Fruit fly (Drosophila melanogaster) whole organism, embryonic: ENCODE data around the gene GluProRS.

Experiments used
- Atf-2 ChIP-seq: fragments of 200-800 bp; sonication (Bioruptor generic); optimal IDR thresholded peaks from 2 replicates; lab custom pipeline; 2016; ENCODE audit warnings: missing biosample characterization, missing genetic modification characterization
- CG14667 ChIP-seq: fragments of 200-800 bp; sonication (Bioruptor generic); IDR thresholded peaks from 2 replicates; pipeline ENCODE4 v1.3.6; 2022; ENCODE audit warnings: missing biosample characterization, missing genetic modification characterization
- CG15601 ChIP-seq: fragments of 200-800 bp; sonication (Bioruptor generic); optimal IDR thresholded peaks from 3 replicates; lab custom pipeline; 2019; ENCODE audit warnings: missing biosample characterization, mild to moderate bottlenecking, missing genetic modification characterization, moderate library complexity
- CG1792 ChIP-seq: fragments of 200-800 bp; sonication (Bioruptor generic); optimal IDR thresholded peaks from 2 replicates; lab custom pipeline; 2016; ENCODE audit warnings: missing biosample characterization, missing genetic modification characterization
- CG18476 ChIP-seq: fragments of 200-800 bp; sonication (Bioruptor generic); optimal IDR thresholded peaks from 2 replicates; lab custom pipeline; 2016; ENCODE audit warnings: missing biosample characterization, mild to moderate bottlenecking, missing genetic modification characterization
- CG18599 ChIP-seq: fragments of 200-800 bp; sonication (Bioruptor generic); optimal IDR thresholded peaks from 3 replicates; lab custom pipeline; 2017; ENCODE audit warnings: missing biosample characterization, missing genetic modification characterization, mild to moderate bottlenecking, moderate library complexity, missing genetic modification reagents
- CG2129 ChIP-seq: fragments of 200-800 bp; sonication (Bioruptor generic); IDR thresholded peaks from 2 replicates; pipeline ENCODE4 v1.3.6; 2022; ENCODE audit warnings: missing biosample characterization, missing genetic modification characterization; ENCODE audit not compliant: partially characterized antibody
- CG2199 ChIP-seq: fragments of 200-800 bp; sonication (Bioruptor generic); IDR thresholded peaks from 3 replicates; pipeline ENCODE4 v1.3.6; 2022; ENCODE audit warnings: missing biosample characterization, missing genetic modification characterization
- CG2678 ChIP-seq: fragments of 200-800 bp; sonication (Bioruptor generic); optimal IDR thresholded peaks from 3 replicates; lab custom pipeline; 2019; ENCODE audit warnings: missing biosample characterization, mild to moderate bottlenecking, missing genetic modification characterization, moderate library complexity
- CG33213 ChIP-seq: fragments of 200-800 bp; sonication (Bioruptor generic); optimal IDR thresholded peaks from 3 replicates; lab custom pipeline; 2016; ENCODE audit warnings: missing biosample characterization, missing genetic modification characterization
- CG3847 ChIP-seq: fragments of 200-800 bp; sonication (Bioruptor generic); IDR thresholded peaks from 2 replicates; pipeline ENCODE4 v1.3.6; 2022; ENCODE audit warnings: missing biosample characterization, missing genetic modification characterization
- CG5180 ChIP-seq: fragments of 200-800 bp; sonication (Bioruptor generic); optimal IDR thresholded peaks from 3 replicates; lab custom pipeline; 2017; ENCODE audit warnings: missing biosample characterization, missing genetic modification characterization, mild to moderate bottlenecking, moderate library complexity, missing genetic modification reagents
- CG6654 ChIP-seq: fragments of 200-800 bp; sonication (Bioruptor generic); optimal IDR thresholded peaks from 2 replicates; lab custom pipeline; 2017; ENCODE audit warnings: missing biosample characterization, mild to moderate bottlenecking, missing genetic modification characterization
- CG7987 ChIP-seq: fragments of 200-800 bp; sonication (Bioruptor generic); optimal IDR thresholded peaks from 2 replicates; lab custom pipeline; 2018; ENCODE audit warnings: missing biosample characterization, mild to moderate bottlenecking, missing genetic modification characterization, moderate library complexity
- Dll ChIP-seq: fragments of 200-800 bp; sonication (Bioruptor generic); IDR thresholded peaks from 4 replicates; pipeline ENCODE4 v1.3.6; 2022; ENCODE audit warnings: missing biosample characterization, missing genetic modification characterization; ENCODE audit not compliant: partially characterized antibody
- ERR ChIP-seq: fragments of 200-800 bp; sonication (Bioruptor generic); optimal IDR thresholded peaks from 2 replicates; lab custom pipeline; 2016; ENCODE audit warnings: missing biosample characterization, missing genetic modification characterization
- Gug ChIP-seq: fragments of 200-800 bp; sonication (Bioruptor generic); IDR thresholded peaks from 4 replicates; pipeline ENCODE4 v1.3.6; 2022; ENCODE audit warnings: missing biosample characterization, missing genetic modification characterization
- Hr39 ChIP-seq: fragments of >200 bp; optimal IDR thresholded peaks from 2 replicates; lab custom pipeline; 2017
- MTF-1 ChIP-seq: fragments of 200-800 bp; sonication (Bioruptor generic); optimal IDR thresholded peaks from 2 replicates; lab custom pipeline; 2018; ENCODE audit warnings: missing biosample characterization, mild to moderate bottlenecking, missing genetic modification characterization, borderline replicate concordance
- Meics ChIP-seq: fragments of 200-800 bp; sonication (Bioruptor generic); optimal IDR thresholded peaks from 2 replicates; lab custom pipeline; 2017; ENCODE audit warnings: missing biosample characterization, mild to moderate bottlenecking, missing genetic modification characterization
- Poxn ChIP-seq: fragments of 200-800 bp; sonication (Bioruptor generic); IDR thresholded peaks from 2 replicates; pipeline ENCODE4 v1.3.6; 2022; ENCODE audit warnings: missing biosample characterization, missing genetic modification characterization
- Ptx1 ChIP-seq: fragments of 200-800 bp; sonication (Bioruptor generic); IDR thresholded peaks from 2 replicates; pipeline ENCODE4 v1.3.6; 2022; ENCODE audit warnings: missing biosample characterization, missing genetic modification characterization
- Rfx ChIP-seq: fragments of 200-800 bp; sonication (Bioruptor generic); IDR thresholded peaks from 2 replicates; pipeline ENCODE4 v1.3.6; 2022; ENCODE audit warnings: missing biosample characterization, missing genetic modification characterization
- Sox100B ChIP-seq: fragments of 200-800 bp; sonication (Bioruptor generic); optimal IDR thresholded peaks from 3 replicates; lab custom pipeline; 2018; ENCODE audit warnings: missing biosample characterization, mild to moderate bottlenecking, missing genetic modification characterization
- TFAM ChIP-seq: fragments of 200-800 bp; sonication (Bioruptor generic); optimal IDR thresholded peaks from 2 replicates; lab custom pipeline; 2017; ENCODE audit warnings: missing biosample characterization, missing genetic modification characterization, inconsistent platforms
- Xrp1 ChIP-seq: fragments of 200-800 bp; sonication (Bioruptor generic); IDR thresholded peaks from 2 replicates; pipeline ENCODE4 v1.3.6; 2022; ENCODE audit warnings: missing biosample characterization, missing genetic modification characterization
- ac ChIP-seq: fragments of 200-800 bp; sonication (Bioruptor generic); optimal IDR thresholded peaks from 3 replicates; lab custom pipeline; 2017; ENCODE audit warnings: missing biosample characterization, mild to moderate bottlenecking, missing genetic modification characterization
- ash1 ChIP-seq: fragments of 200-800 bp; sonication (Bioruptor generic); optimal IDR thresholded peaks from 2 replicates; lab custom pipeline; 2018; ENCODE audit warnings: missing biosample characterization, mild to moderate bottlenecking, missing genetic modification characterization
- btn ChIP-seq: fragments of 200-800 bp; sonication (Bioruptor generic); optimal IDR thresholded peaks from 2 replicates; lab custom pipeline; 2016; ENCODE audit warnings: missing biosample characterization, missing genetic modification characterization
- caup ChIP-seq: fragments of 200-800 bp; sonication (Bioruptor generic); optimal IDR thresholded peaks from 3 replicates; lab custom pipeline; 2017; ENCODE audit warnings: missing biosample characterization, mild to moderate bottlenecking, missing genetic modification characterization, moderate library complexity; ENCODE audit not compliant: severe bottlenecking
- en ChIP-seq: fragments of 200-800 bp; sonication (Bioruptor generic); optimal IDR thresholded peaks from 2 replicates; lab custom pipeline; 2016; ENCODE audit warnings: missing biosample characterization, missing genetic modification characterization
- fu2 ChIP-seq: fragments of 200-800 bp; sonication (Bioruptor generic); optimal IDR thresholded peaks from 2 replicates; lab custom pipeline; 2016; ENCODE audit warnings: missing biosample characterization, missing genetic modification characterization
- gcm ChIP-seq: fragments of 200-800 bp; sonication (Bioruptor generic); optimal IDR thresholded peaks from 2 replicates; lab custom pipeline; 2019; ENCODE audit warnings: missing biosample characterization, mild to moderate bottlenecking, missing genetic modification characterization, moderate library complexity
- hkb ChIP-seq, 2 experiments: fragments of 200-800 bp in 1 of 2; fragments of >200 bp in 1 of 2; sonication (Bioruptor generic) in 1 of 2; IDR thresholded peaks in 1 of 2; optimal IDR thresholded peaks in 1 of 2; 2 replicates each; pipeline versions ENCODE4 v1.3.6 to Lab custom; 2017 to 2022; ENCODE audit warnings: missing biosample characterization in 1 of 2, missing genetic modification characterization in 1 of 2
- inv ChIP-seq: fragments of 200-800 bp; sonication (Bioruptor generic); IDR thresholded peaks from 2 replicates; pipeline ENCODE4 v1.3.6; 2022; ENCODE audit warnings: missing biosample characterization, missing genetic modification characterization; ENCODE audit not compliant: partially characterized antibody
- kni ChIP-seq: fragments of 200-800 bp; sonication (Bioruptor generic); optimal IDR thresholded peaks from 3 replicates; lab custom pipeline; 2017; ENCODE audit warnings: mild to moderate bottlenecking, missing biosample characterization, missing genetic modification reagents, missing genetic modification characterization
- lab ChIP-seq: fragments of 200-800 bp; sonication (Bioruptor generic); optimal IDR thresholded peaks from 3 replicates; lab custom pipeline; 2017; ENCODE audit warnings: missing biosample characterization, missing genetic modification characterization, mild to moderate bottlenecking, moderate library complexity, missing genetic modification reagents
- pb ChIP-seq: fragments of 200-800 bp; sonication (Bioruptor generic); optimal IDR thresholded peaks from 3 replicates; lab custom pipeline; 2016; ENCODE audit warnings: missing biosample characterization, missing genetic modification characterization
- pho ChIP-seq: fragments of 200-800 bp; sonication (Bioruptor generic); optimal IDR thresholded peaks from 2 replicates; lab custom pipeline; 2016; ENCODE audit warnings: missing biosample characterization, missing genetic modification characterization
- ranshi ChIP-seq: fragments of 200-800 bp; sonication (Bioruptor generic); IDR thresholded peaks from 2 replicates; pipeline ENCODE4 v1.3.6; 2022; ENCODE audit warnings: missing biosample characterization, missing genetic modification characterization
- sens-2 ChIP-seq: fragments of 200-800 bp; sonication (Bioruptor generic); IDR thresholded peaks from 2 replicates; pipeline ENCODE4 v1.3.6; 2022; ENCODE audit warnings: missing biosample characterization, missing genetic modification characterization
- shn ChIP-seq: fragments of 200-800 bp; sonication (Bioruptor generic); optimal IDR thresholded peaks from 3 replicates; lab custom pipeline; 2016; ENCODE audit warnings: missing biosample characterization, missing genetic modification characterization
- sisA ChIP-seq: fragments of 200-800 bp; sonication (Bioruptor generic); IDR thresholded peaks from 2 replicates; pipeline ENCODE4 v1.3.6; 2022; ENCODE audit warnings: missing biosample characterization, missing genetic modification characterization
- sqz ChIP-seq: fragments of 200-800 bp; sonication (Bioruptor generic); optimal IDR thresholded peaks from 3 replicates; lab custom pipeline; 2018; ENCODE audit warnings: missing biosample characterization, mild to moderate bottlenecking, missing genetic modification characterization
- stc ChIP-seq: fragments of 200-800 bp; sonication (Bioruptor generic); IDR thresholded peaks from 2 replicates; pipeline ENCODE4 v1.3.6; 2022; ENCODE audit warnings: missing biosample characterization, missing genetic modification characterization
- tin ChIP-seq: fragments of 200-800 bp; sonication (Bioruptor generic); optimal IDR thresholded peaks from 3 replicates; lab custom pipeline; 2016; ENCODE audit warnings: missing biosample characterization, missing genetic modification characterization
- wor ChIP-seq: fragments of 200-800 bp; sonication (Bioruptor generic); IDR thresholded peaks from 2 replicates; pipeline ENCODE4 v1.3.6; 2022; ENCODE audit warnings: missing biosample characterization, missing genetic modification characterization
- yki ChIP-seq: fragments of >200 bp; optimal IDR thresholded peaks from 3 replicates; lab custom pipeline; 2018

Gene GluProRS

dm6 chr3R:23992823-23993797 lies 34.9 kb upstream of the GluProRS start, which contains the start of the genes Epp and Rab7 (continued):
- TF ChIP-seq CG2129 (GFP tag; lab: Robert Waterston, UW): peak; percentile 64
- TF ChIP-seq yki: no peak
- peak; percentile 81 for TF ChIP-seq Rfx (GFP tag; lab: Robert Waterston, UW)
- TF ChIP-seq CG3847: peak; percentile 75
- TF ChIP-seq pho (GFP tag; lab: Kevin White, UChicago): peak; percentile 66
- no peak for TF ChIP-seq sqz (GFP tag; lab: Kevin White, UChicago)
- peak; percentile 27 for TF ChIP-seq Meics (GFP tag; lab: Kevin White, UChicago)
- peak; percentile 22; the same call in 1 of the 2 replicates for TF ChIP-seq sisA (GFP tag; lab: Robert Waterston, UW)
- no peak for TF ChIP-seq CG18476 (GFP tag; lab: Kevin White, UChicago)
- TF ChIP-seq tin: peak; percentile 10
- no peak for TF ChIP-seq MTF-1 (GFP tag; lab: Kevin White, UChicago)
- TF ChIP-seq CG6654 (GFP tag; lab: Kevin White, UChicago): no peak
- TF ChIP-seq CG1792 (GFP tag; lab: Kevin White, UChicago): peak; percentile 5
- no peak for TF ChIP-seq TFAM
- TF ChIP-seq Sox100B: no peak
- no peak for TF ChIP-seq en (GFP tag; lab: Kevin White, UChicago)
- TF ChIP-seq hkb (optimal IDR thresholded peaks at IDR 0.05; lab: Kevin White, UChicago): no peak
- TF ChIP-seq hkb (GFP tag; IDR thresholded peaks at IDR 0.05; lab: Robert Waterston, UW): no peak
- TF ChIP-seq btn (GFP tag; lab: Kevin White, UChicago): no peak
- TF ChIP-seq Poxn (GFP tag; lab: Robert Waterston, UW): no peak
- TF ChIP-seq CG2199 (GFP tag; lab: Robert Waterston, UW): no peak
- no peak for TF ChIP-seq CG14667
- peak; percentile 35 for TF ChIP-seq CG7987 (GFP tag; lab: Kevin White, UChicago)
- peak; percentile 89 for TF ChIP-seq Dll (GFP tag; lab: Robert Waterston, UW)
- peak; percentile 41 for TF ChIP-seq CG18599
- TF ChIP-seq fu2 (GFP tag; lab: Kevin White, UChicago): peak; percentile 55
- no peak for TF ChIP-seq ranshi (GFP tag; lab: Robert Waterston, UW)
- peak; percentile 14 for TF ChIP-seq caup (GFP tag; lab: Kevin White, UChicago)
- no peak for TF ChIP-seq CG5180 (GFP tag; lab: Kevin White, UChicago)
- no peak; the same call in 3 of the 4 replicates for TF ChIP-seq Gug (GFP tag; lab: Robert Waterston, UW)
- peak; percentile 28 for TF ChIP-seq CG15601 (tag; lab: Kevin White, UChicago)
- peak; percentile 40; the same call in 1 of the 2 replicates for TF ChIP-seq Ptx1
- TF ChIP-seq ash1 (GFP tag; lab: Kevin White, UChicago): peak; percentile 29
- peak; percentile 43 for TF ChIP-seq shn (GFP tag; lab: Kevin White, UChicago)
- peak; percentile 76 for TF ChIP-seq gcm
- no peak for TF ChIP-seq sens-2 (GFP tag; lab: Robert Waterston, UW)
- 0 out of 2 replicates have a peak, but pooled peaks have one; percentile 24 for TF ChIP-seq Xrp1 (GFP tag; lab: Robert Waterston, UW)
- TF ChIP-seq CG2678 (tag; lab: Kevin White, UChicago): no peak
- TF ChIP-seq lab: peak; percentile 65
- TF ChIP-seq inv (GFP tag; lab: Robert Waterston, UW): peak; percentile 91
- TF ChIP-seq Hr39: no peak
- TF ChIP-seq Atf-2 (GFP tag; lab: Kevin White, UChicago): no peak
- peak; percentile 51 for TF ChIP-seq CG33213 (GFP tag; lab: Kevin White, UChicago)
- TF ChIP-seq wor (GFP tag; lab: Robert Waterston, UW): no peak
- TF ChIP-seq ac (GFP tag; lab: Kevin White, UChicago): no peak
- peak; percentile 44 for TF ChIP-seq kni (GFP tag; lab: Kevin White, UChicago)
- no peak for TF ChIP-seq stc
- TF ChIP-seq ERR (GFP tag; lab: Kevin White, UChicago): peak; percentile 45
- TF ChIP-seq pb (GFP tag; lab: Kevin White, UChicago): peak; percentile 51
